Worm (Caenorhabditis elegans): ENCODE measurements around the gene gtf-2E1.

gtf-2E1 gene

DNA sequence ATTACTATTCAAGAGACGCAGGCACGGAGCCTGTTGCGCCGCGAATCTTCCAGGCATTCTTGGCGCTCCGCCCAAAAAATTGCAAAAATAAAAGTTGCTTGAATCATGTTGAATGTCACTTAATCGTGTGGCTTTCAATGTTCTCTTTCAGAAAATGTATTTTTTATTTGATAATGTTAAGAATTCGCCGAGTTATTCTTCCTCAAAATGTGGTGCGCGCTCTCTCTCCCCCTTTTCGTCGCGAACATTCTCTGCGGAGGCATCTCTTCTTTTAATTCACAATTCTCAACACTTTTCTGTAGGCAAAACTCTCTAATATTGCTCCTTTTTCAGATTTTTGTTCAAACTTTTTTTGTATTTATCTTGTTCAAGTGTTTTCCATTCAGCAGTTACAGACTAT lies 23.3 kb downstream of the gtf-2E1 start:
- no peak for TF ChIP-seq zip-5 (tag; optimal IDR thresholded peaks at IDR 0.05)
- peak; percentile 76 for TF ChIP-seq ceh-19 (GFP tag; optimal IDR thresholded peaks at IDR 0.05)
- TF ChIP-seq ceh-2 (tag; optimal IDR thresholded peaks at IDR 0.05) = peak; percentile 71
- peak; percentile 80 for TF ChIP-seq lim-6 (tag; optimal IDR thresholded peaks at IDR 0.05)
- TF ChIP-seq gmeb-2 (tag; optimal IDR thresholded peaks at IDR 0.05) = peak; percentile 60
- peak; percentile 99 for TF ChIP-seq ceh-18 (tag; optimal IDR thresholded peaks at IDR 0.05)
- TF ChIP-seq syd-9 (tag; optimal IDR thresholded peaks at IDR 0.05) = peak; percentile 68
- TF ChIP-seq sox-2 (GFP tag; IDR thresholded peaks at IDR 0.05) = peak; percentile 85
- no peak for TF ChIP-seq hlh-6 (tag; optimal IDR thresholded peaks at IDR 0.05)
- TF ChIP-seq mec-3 (tag; optimal IDR thresholded peaks at IDR 0.05; ENCODE audit: borderline replicate concordance) = peak; percentile 15
- peak; percentile 73 for TF ChIP-seq T23F11.4 (GFP tag; optimal IDR thresholded peaks at IDR 0.05)
- TF ChIP-seq unc-42 (tag; optimal IDR thresholded peaks at IDR 0.05) = peak; percentile 98
- TF ChIP-seq lin-11 (tag; optimal IDR thresholded peaks at IDR 0.05) = peak; percentile 3
- TF ChIP-seq hlh-30 (tag; optimal IDR thresholded peaks at IDR 0.05; ENCODE audit: insufficient read depth) = peak; percentile 46
- TF ChIP-seq eyg-1 (tag; optimal IDR thresholded peaks at IDR 0.05) = peak; percentile 66
- peak; percentile 82 for TF ChIP-seq pha-2 (tag; optimal IDR thresholded peaks at IDR 0.05)
- peak; percentile 86 for TF ChIP-seq ets-4 (tag; optimal IDR thresholded peaks at IDR 0.05)
- peak; percentile 98 for TF ChIP-seq ceh-34 (tag; optimal IDR thresholded peaks at IDR 0.05)
- TF ChIP-seq unc-3 (GFP tag; conservative IDR thresholded peaks at IDR 0.05) = peak; percentile 56; the same call in 1 of the 2 replicates
- peak; percentile 58 for TF ChIP-seq unc-3 (tag; optimal IDR thresholded peaks at IDR 0.05)
- peak; percentile 92 for TF ChIP-seq dve-1 (tag; optimal IDR thresholded peaks at IDR 0.05)
- TF ChIP-seq sdc-2 (tag; optimal IDR thresholded peaks at IDR 0.05) = peak; percentile 58
- TF ChIP-seq ref-2 (tag; optimal IDR thresholded peaks at IDR 0.05) = peak; percentile 98
- TF ChIP-seq elt-2 (tag; optimal IDR thresholded peaks at IDR 0.05) = peak; percentile 82
- peak; percentile 94 for TF ChIP-seq tbx-2 (tag; optimal IDR thresholded peaks at IDR 0.05)
- TF ChIP-seq ceh-14 (tag; optimal IDR thresholded peaks at IDR 0.05) = peak; percentile 94
- TF ChIP-seq unc-55 (GFP tag; optimal IDR thresholded peaks at IDR 0.05) = peak; percentile 89
- TF ChIP-seq fkh-6 (tag; optimal IDR thresholded peaks at IDR 0.05) = no peak
- TF ChIP-seq ama-1 (optimal IDR thresholded peaks at IDR 0.05) = no peak
- TF ChIP-seq ceh-6 (GFP tag; optimal IDR thresholded peaks at IDR 0.05) = peak; percentile 21
- peak; percentile 93 for TF ChIP-seq nhr-11 (tag; optimal IDR thresholded peaks at IDR 0.05)
- TF ChIP-seq rnt-1 (tag; optimal IDR thresholded peaks at IDR 0.05) = peak; percentile 91
- peak; percentile 43 for TF ChIP-seq dmd-4 (tag; optimal IDR thresholded peaks at IDR 0.05; ENCODE audit: borderline replicate concordance)
- TF ChIP-seq ceh-48 (tag; optimal IDR thresholded peaks at IDR 0.05) = peak; percentile 63
- no peak for TF ChIP-seq Y22D7AL.16 (tag; optimal IDR thresholded peaks at IDR 0.05)
- peak; percentile 95 for TF ChIP-seq ceh-31 (tag; optimal IDR thresholded peaks at IDR 0.05)
- TF ChIP-seq elt-4 (tag; optimal IDR thresholded peaks at IDR 0.05) = no peak
- no peak for TF ChIP-seq nhr-232 (tag; optimal IDR thresholded peaks at IDR 0.05)
- peak; percentile 54 for TF ChIP-seq sox-4 (tag; optimal IDR thresholded peaks at IDR 0.05)
- no peak for TF ChIP-seq ceh-45 (GFP tag; IDR thresholded peaks at IDR 0.05)
- peak; percentile 47 for TF ChIP-seq odd-2 (tag; optimal IDR thresholded peaks at IDR 0.05)
- peak; percentile 33 for TF ChIP-seq ceh-24 (tag; optimal IDR thresholded peaks at IDR 0.05)
- peak; percentile 87 for TF ChIP-seq pros-1 (tag; optimal IDR thresholded peaks at IDR 0.05)
- TF ChIP-seq pqm-1 (tag; optimal IDR thresholded peaks at IDR 0.05) = peak; percentile 65
- peak; percentile 60 for TF ChIP-seq F13H6.1 (tag; optimal IDR thresholded peaks at IDR 0.05)
- no peak for TF ChIP-seq pha-4 (tag; optimal IDR thresholded peaks at IDR 0.05)
- peak; percentile 40 for TF ChIP-seq hlh-15 (tag; optimal IDR thresholded peaks at IDR 0.05)
- peak; percentile 90 for TF ChIP-seq pax-1 (tag; optimal IDR thresholded peaks at IDR 0.05)
- TF ChIP-seq tbx-7 (tag; optimal IDR thresholded peaks at IDR 0.05) = peak; percentile 35
- no peak for TF ChIP-seq ceh-22 (tag; optimal IDR thresholded peaks at IDR 0.05)
- peak; percentile 42 for TF ChIP-seq C38D4.7 (GFP tag; optimal IDR thresholded peaks at IDR 0.05)
- TF ChIP-seq pag-3 (tag; optimal IDR thresholded peaks at IDR 0.05; ENCODE audit: borderline replicate concordance) = no peak
- peak; percentile 42 for TF ChIP-seq ahr-1 (tag; optimal IDR thresholded peaks at IDR 0.05)
- TF ChIP-seq ztf-16 (tag; optimal IDR thresholded peaks at IDR 0.05) = peak; percentile 89

All from whole organism, late embryonic.